Fruit fly (Drosophila melanogaster) S2 (cell line): ENCODE data around the gene Pat1.

ENCODE experiments used
- CG8478 ChIP-seq: fragments of >200 bp; optimal IDR thresholded peaks from 2 replicates; lab custom pipeline; 2018
- CTCF ChIP-seq, 2 experiments: fragments of >200 bp; optimal IDR thresholded peaks; 2 replicates each; lab custom pipeline; 2018

dm6 chrX:6573799-6574198, 16.8 kb upstream of the Pat1 start:
- TF ChIP-seq CG8478 (lab: Kevin White, UChicago), result no peak
- TF ChIP-seq CTCF (optimal IDR thresholded peaks at IDR 0.05; lab: Kevin White, UChicago), result no peak
